Worm (Caenorhabditis elegans): ENCODE results near the gene str-240.

str-240 gene

ce11 chrV:1522485-1522884 is 740 bp upstream of the str-240 start, which contains the start of gene str-243:
Gene str-243, plus strand, starts transcription at chrV:1522785.
- TF ChIP-seq ceh-45 (GFP tag; IDR thresholded peaks at IDR 0.05) (no peak), ztf-16 (tag; optimal IDR thresholded peaks at IDR 0.05) (no peak), nhr-232 (tag; optimal IDR thresholded peaks at IDR 0.05) (no peak), T23F11.4 (GFP tag; optimal IDR thresholded peaks at IDR 0.05) (no peak), ceh-6 (GFP tag; optimal IDR thresholded peaks at IDR 0.05) (no peak), C08G9.2 (tag; optimal IDR thresholded peaks at IDR 0.05) (no peak), zip-5 (tag; optimal IDR thresholded peaks at IDR 0.05) (no peak), che-1 (tag; optimal IDR thresholded peaks at IDR 0.05) (no peak), nhr-11 (tag; optimal IDR thresholded peaks at IDR 0.05) (no peak), elt-2 (tag; optimal IDR thresholded peaks at IDR 0.05) (no peak), unc-3 (GFP tag; conservative IDR thresholded peaks at IDR 0.05) (no peak), unc-3 (tag; optimal IDR thresholded peaks at IDR 0.05) (no peak), ceh-14 (tag; optimal IDR thresholded peaks at IDR 0.05) (no peak), pha-4 (tag; optimal IDR thresholded peaks at IDR 0.05) (no peak), pag-3 (tag; optimal IDR thresholded peaks at IDR 0.05; ENCODE audit: borderline replicate concordance) (no peak), unc-55 (GFP tag; optimal IDR thresholded peaks at IDR 0.05) (no peak), Y22D7AL.16 (tag; optimal IDR thresholded peaks at IDR 0.05) (no peak), pha-2 (tag; optimal IDR thresholded peaks at IDR 0.05) (no peak), tbx-2 (tag; optimal IDR thresholded peaks at IDR 0.05) (no peak), lim-6 (tag; optimal IDR thresholded peaks at IDR 0.05) (no peak)

DNA sequence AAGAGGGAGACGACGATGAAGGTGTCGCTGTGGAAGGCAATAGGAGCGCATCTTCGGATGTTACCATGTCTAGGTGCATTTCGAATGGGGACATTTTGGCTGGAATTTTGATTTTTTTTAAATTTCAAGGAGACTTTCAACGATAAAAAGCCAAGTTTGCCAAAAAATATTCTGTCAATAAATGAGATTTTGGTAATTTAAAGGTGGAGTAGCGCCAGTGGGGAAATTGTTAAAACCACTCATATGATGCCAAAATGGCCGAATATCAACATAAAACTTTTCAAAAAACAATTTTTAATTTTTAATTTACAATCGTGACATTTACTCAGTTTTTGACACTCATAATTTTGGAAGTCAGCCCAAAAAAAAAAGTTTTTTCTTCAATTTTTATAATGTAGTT is 10.2 kb downstream of the str-240 start, which contains the start of gene nhr-260:
nhr-260 (minus strand) TSS at position 101 of the 400 bp plus-strand sequence.
- no peak for TF ChIP-seq lin-11 (tag; optimal IDR thresholded peaks at IDR 0.05)
- TF ChIP-seq ceh-19 (GFP tag; optimal IDR thresholded peaks at IDR 0.05): no peak
- TF ChIP-seq fkh-10 (GFP tag; optimal IDR thresholded peaks at IDR 0.05): no peak

ce11 chrV:1505995-1506394 is 15.8 kb downstream of the str-240 start, which contains the start of gene sru-28:
Gene sru-28, plus strand, starts transcription at chrV:1506295.
- TF ChIP-seq ceh-19 (GFP tag; optimal IDR thresholded peaks at IDR 0.05): no peak
- no peak for TF ChIP-seq hlh-13 (GFP tag; optimal IDR thresholded peaks at IDR 0.05)
- no peak for TF ChIP-seq Y22D7AL.16 (tag; optimal IDR thresholded peaks at IDR 0.05)
- TF ChIP-seq nfya-1 (tag; optimal IDR thresholded peaks at IDR 0.05): no peak
- TF ChIP-seq elt-2 (tag; optimal IDR thresholded peaks at IDR 0.05): no peak
- TF ChIP-seq elt-4 (tag; optimal IDR thresholded peaks at IDR 0.05): no peak
- TF ChIP-seq ceh-48 (tag; optimal IDR thresholded peaks at IDR 0.05): no peak
- TF ChIP-seq unc-3 (GFP tag; conservative IDR thresholded peaks at IDR 0.05): no peak
- TF ChIP-seq unc-3 (tag; optimal IDR thresholded peaks at IDR 0.05): no peak

DNA sequence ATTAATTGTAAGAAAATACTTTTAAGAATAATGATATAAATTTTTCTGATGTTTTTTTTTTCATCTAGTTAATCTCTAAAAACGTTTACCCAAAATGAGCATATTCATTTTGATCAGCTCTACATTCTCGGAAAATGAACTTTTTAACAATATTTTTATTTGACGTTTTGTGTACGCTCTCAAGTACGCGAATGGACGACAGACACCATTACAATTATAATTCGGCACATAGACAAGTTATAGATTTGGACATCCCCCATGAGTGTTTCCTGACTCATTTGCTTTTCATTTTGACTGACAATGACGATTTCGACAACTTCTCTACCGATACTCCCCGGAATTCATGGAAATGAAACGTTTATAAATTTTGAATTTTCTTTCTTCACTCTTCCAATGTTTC is 22.6 kb downstream of the str-240 start, which contains the start of gene sru-27:
sru-27 (plus strand) TSS at position 301 of the 400 bp plus-strand sequence.
- TF ChIP-seq madf-2 (tag; optimal IDR thresholded peaks at IDR 0.05): no peak
- no peak for TF ChIP-seq elt-2 (tag; optimal IDR thresholded peaks at IDR 0.05)
- TF ChIP-seq K09A11.1 (tag; optimal IDR thresholded peaks at IDR 0.05; ENCODE audit: insufficient read depth): no peak
- TF ChIP-seq hlh-13 (GFP tag; optimal IDR thresholded peaks at IDR 0.05): no peak
- no peak for TF ChIP-seq hlh-15 (tag; optimal IDR thresholded peaks at IDR 0.05)
- TF ChIP-seq ceh-19 (GFP tag; optimal IDR thresholded peaks at IDR 0.05): no peak
- no peak for TF ChIP-seq unc-86 (tag; optimal IDR thresholded peaks at IDR 0.05)
- no peak for TF ChIP-seq pha-4 (tag; optimal IDR thresholded peaks at IDR 0.05)
- TF ChIP-seq che-1 (tag; optimal IDR thresholded peaks at IDR 0.05): no peak
- TF ChIP-seq T23F11.4 (GFP tag; optimal IDR thresholded peaks at IDR 0.05): no peak
- TF ChIP-seq odd-2 (tag; optimal IDR thresholded peaks at IDR 0.05): no peak
- TF ChIP-seq dmd-4 (tag; optimal IDR thresholded peaks at IDR 0.05; ENCODE audit: borderline replicate concordance): no peak
- no peak for TF ChIP-seq fkh-10 (GFP tag; optimal IDR thresholded peaks at IDR 0.05)
- no peak for TF ChIP-seq eyg-1 (tag; optimal IDR thresholded peaks at IDR 0.05)
- TF ChIP-seq unc-42 (tag; optimal IDR thresholded peaks at IDR 0.05): no peak
